Worm (Caenorhabditis elegans) whole organism, L2 larva: ENCODE data around the gene inx-2.

Experiments used
- C34F6.9 ChIP-seq: fragments of 150-350 bp; optimal IDR thresholded peaks from 2 replicates; lab custom pipeline; 2014; ENCODE audit warnings: missing biosample characterization, missing genetic modification characterization
- F13H6.1 ChIP-seq: sonication (generic microtip); optimal IDR thresholded peaks from 2 replicates; lab custom pipeline; 2016; ENCODE audit warnings: missing genetic modification characterization, missing compliant biosample characterization
- R02D3.7 ChIP-seq: fragments of 150-350 bp; optimal IDR thresholded peaks from 2 replicates; lab custom pipeline; 2014; ENCODE audit warnings: missing biosample characterization, missing genetic modification characterization
- Y55F3AM.14 ChIP-seq: fragments of 200-800 bp; sonication (Bioruptor generic); optimal IDR thresholded peaks from 2 replicates; lab custom pipeline; 2018; ENCODE audit warnings: mild to moderate bottlenecking, missing genetic modification characterization, missing compliant biosample characterization
- ZK546.5 ChIP-seq: sonication (generic microtip); optimal IDR thresholded peaks from 2 replicates; lab custom pipeline; 2017; ENCODE audit warnings: missing biosample characterization, missing genetic modification characterization
- alr-1 ChIP-seq: fragments of 150-350 bp; optimal IDR thresholded peaks from 2 replicates; lab custom pipeline; 2014; ENCODE audit warnings: missing biosample characterization, missing genetic modification characterization
- aly-2 ChIP-seq: fragments of 150-350 bp; optimal IDR thresholded peaks from 2 replicates; lab custom pipeline; 2014; ENCODE audit warnings: missing biosample characterization, missing genetic modification characterization
- ama-1 ChIP-seq: fragments of 150-350 bp; optimal IDR thresholded peaks from 2 replicates; lab custom pipeline; 2018; ENCODE audit warnings: inconsistent platforms
- blmp-1 ChIP-seq: sonication (generic microtip); optimal IDR thresholded peaks from 2 replicates; lab custom pipeline; 2017; ENCODE audit warnings: missing genetic modification characterization, mild to moderate bottlenecking, missing compliant biosample characterization, antibody characterized with exemption, moderate library complexity; ENCODE audit not compliant: insufficient read depth
- ceh-16 ChIP-seq: fragments of 150-350 bp; optimal IDR thresholded peaks from 2 replicates; lab custom pipeline; 2014; ENCODE audit warnings: missing biosample characterization, missing genetic modification characterization
- ceh-82 ChIP-seq: fragments of 150-350 bp; optimal IDR thresholded peaks from 2 replicates; lab custom pipeline; 2014; ENCODE audit warnings: missing biosample characterization, missing genetic modification characterization
- crh-2 ChIP-seq: sonication (generic microtip); optimal IDR thresholded peaks from 2 replicates; lab custom pipeline; 2017; ENCODE audit warnings: missing biosample characterization, missing genetic modification characterization
- dmd-4 ChIP-seq: sonication (generic microtip); optimal IDR thresholded peaks from 2 replicates; lab custom pipeline; 2017; ENCODE audit warnings: missing biosample characterization, missing genetic modification characterization
- egl-27 ChIP-seq: sonication (generic microtip); optimal IDR thresholded peaks from 3 replicates; lab custom pipeline; 2017; ENCODE audit warnings: missing biosample characterization, missing genetic modification reagents, missing genetic modification characterization
- elt-1 ChIP-seq: fragments of 150-350 bp; optimal IDR thresholded peaks from 2 replicates; lab custom pipeline; 2014; ENCODE audit warnings: missing biosample characterization, missing genetic modification characterization
- elt-3 ChIP-seq: sonication (generic microtip); optimal IDR thresholded peaks from 2 replicates; lab custom pipeline; 2017; ENCODE audit warnings: missing biosample characterization, missing genetic modification characterization
- fos-1 ChIP-seq: fragments of 150-350 bp; optimal IDR thresholded peaks from 2 replicates; lab custom pipeline; 2014; ENCODE audit warnings: missing biosample characterization, missing genetic modification characterization
- gmeb-1 ChIP-seq: fragments of 150-350 bp; optimal IDR thresholded peaks from 2 replicates; lab custom pipeline; 2014; ENCODE audit warnings: missing biosample characterization, missing genetic modification characterization
- lin-13 ChIP-seq: fragments of 150-350 bp; optimal IDR thresholded peaks from 2 replicates; lab custom pipeline; 2014; ENCODE audit warnings: missing biosample characterization, missing genetic modification reagents, missing genetic modification characterization
- lin-39 ChIP-seq: fragments of 150-350 bp; optimal IDR thresholded peaks from 2 replicates; lab custom pipeline; 2014; ENCODE audit warnings: missing biosample characterization, missing genetic modification reagents, missing genetic modification characterization
- lsy-2 ChIP-seq, 2 experiments: fragments of 150-350 bp in 1 of 2; sonication (generic microtip) in 1 of 2; optimal IDR thresholded peaks; 2 replicates each; lab custom pipeline; 2014 to 2017; ENCODE audit warnings: missing biosample characterization in 2 of 2, missing genetic modification characterization in 2 of 2
- mab-5 ChIP-seq: fragments of 150-350 bp; optimal IDR thresholded peaks from 2 replicates; lab custom pipeline; 2014; ENCODE audit warnings: missing biosample characterization, missing genetic modification characterization
- mbf-1 ChIP-seq: sonication (generic microtip); optimal IDR thresholded peaks from 2 replicates; lab custom pipeline; 2017; ENCODE audit warnings: missing biosample characterization, missing genetic modification characterization
- mdl-1 ChIP-seq, 2 experiments: fragments of 150-350 bp in 1 of 2; sonication (generic microtip) in 1 of 2; optimal IDR thresholded peaks; 2 replicates each; lab custom pipeline; 2017; ENCODE audit warnings: missing biosample characterization in 2 of 2, missing genetic modification characterization in 2 of 2
- nhr-10 ChIP-seq: sonication (generic microtip); optimal IDR thresholded peaks from 2 replicates; lab custom pipeline; 2017; ENCODE audit warnings: missing biosample characterization, missing genetic modification characterization
- nhr-11 ChIP-seq: fragments of 150-350 bp; optimal IDR thresholded peaks from 2 replicates; lab custom pipeline; 2014; ENCODE audit warnings: missing biosample characterization, missing genetic modification characterization
- nhr-12 ChIP-seq: fragments of 150-350 bp; optimal IDR thresholded peaks from 2 replicates; lab custom pipeline; 2014; ENCODE audit warnings: missing biosample characterization, missing genetic modification characterization
- nhr-129 ChIP-seq: fragments of 150-350 bp; optimal IDR thresholded peaks from 2 replicates; lab custom pipeline; 2014; ENCODE audit warnings: missing biosample characterization, missing genetic modification characterization
- nhr-23 ChIP-seq: fragments of 150-350 bp; optimal IDR thresholded peaks from 2 replicates; lab custom pipeline; 2014; ENCODE audit warnings: missing biosample characterization, missing genetic modification reagents, missing genetic modification characterization
- nhr-237 ChIP-seq: fragments of 150-350 bp; optimal IDR thresholded peaks from 2 replicates; lab custom pipeline; 2014; ENCODE audit warnings: missing biosample characterization, missing genetic modification characterization
- nhr-25 ChIP-seq: fragments of 150-350 bp; sonication (generic microtip); optimal IDR thresholded peaks from 3 replicates; lab custom pipeline; 2014; ENCODE audit warnings: missing biosample characterization, missing genetic modification characterization
- nhr-6 ChIP-seq: fragments of 150-350 bp; optimal IDR thresholded peaks from 2 replicates; lab custom pipeline; 2014; ENCODE audit warnings: missing biosample characterization, missing genetic modification characterization
- nhr-77 ChIP-seq: fragments of 150-350 bp; optimal IDR thresholded peaks from 2 replicates; lab custom pipeline; 2014; ENCODE audit warnings: missing biosample characterization, missing genetic modification characterization
- peb-1 ChIP-seq: fragments of 150-350 bp; optimal IDR thresholded peaks from 2 replicates; lab custom pipeline; 2014; ENCODE audit warnings: missing biosample characterization, missing genetic modification characterization
- sem-4 ChIP-seq: fragments of 150-350 bp; optimal IDR thresholded peaks from 2 replicates; lab custom pipeline; 2014; ENCODE audit warnings: missing biosample characterization, missing genetic modification reagents, missing genetic modification characterization
- skn-1 ChIP-seq: sonication (generic microtip); optimal IDR thresholded peaks from 2 replicates; lab custom pipeline; 2017; ENCODE audit warnings: missing biosample characterization, missing genetic modification characterization
- sma-3 ChIP-seq: sonication (generic microtip); optimal IDR thresholded peaks from 2 replicates; lab custom pipeline; 2016; ENCODE audit warnings: missing genetic modification reagents, missing genetic modification characterization, missing compliant biosample characterization
- sma-9 ChIP-seq, 2 experiments: fragments of 150-350 bp in 1 of 2; sonication (generic microtip) in 1 of 2; optimal IDR thresholded peaks; 2 replicates each; lab custom pipeline; 2014 to 2016; ENCODE audit warnings: missing genetic modification characterization in 2 of 2, mild to moderate bottlenecking in 1 of 2, missing biosample characterization in 1 of 2, missing compliant biosample characterization in 1 of 2, missing genetic modification reagents in 1 of 2, moderate library complexity in 1 of 2
- snpc-4 ChIP-seq: fragments of 150-350 bp; optimal IDR thresholded peaks from 2 replicates; lab custom pipeline; 2014; ENCODE audit warnings: missing biosample characterization, missing genetic modification characterization
- zag-1 ChIP-seq: fragments of 150-350 bp; optimal IDR thresholded peaks from 2 replicates; lab custom pipeline; 2014; ENCODE audit warnings: missing biosample characterization, missing genetic modification characterization
- ztf-11 ChIP-seq: sonication (generic microtip); optimal IDR thresholded peaks from 2 replicates; lab custom pipeline; 2017; ENCODE audit warnings: missing biosample characterization, missing genetic modification characterization
- ztf-4 ChIP-seq: fragments of 150-350 bp; optimal IDR thresholded peaks from 2 replicates; lab custom pipeline; 2014; ENCODE audit warnings: missing biosample characterization, missing genetic modification characterization

Gene inx-2

DNA sequence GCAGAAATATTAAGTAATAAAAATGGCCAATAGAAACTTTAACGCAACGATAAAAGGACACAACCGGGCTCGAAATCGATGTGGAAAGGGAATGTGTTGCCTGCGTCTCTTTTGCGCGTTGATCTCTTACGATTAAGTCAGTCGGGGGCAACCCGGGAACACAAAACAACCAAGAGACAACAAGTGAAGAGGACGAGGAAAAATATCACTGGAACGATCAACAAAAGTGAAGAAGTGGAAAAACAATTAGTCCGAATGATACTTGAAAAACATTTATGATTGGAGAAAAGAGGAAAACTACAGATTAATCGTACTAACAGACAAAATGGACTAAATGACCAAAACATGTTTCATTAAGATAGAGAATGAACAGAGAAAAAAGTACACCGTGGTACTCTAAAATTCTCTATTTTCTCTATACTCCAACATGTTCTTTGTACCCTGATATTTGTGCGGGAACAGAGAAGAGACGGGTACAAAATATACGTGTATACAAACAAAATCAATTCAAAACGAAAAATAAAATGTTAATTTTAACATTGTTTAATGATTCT is 13.8 kb upstream of the inx-2 start, which contains the start of gene F08G12.5:
Gene F08G12.5, minus strand, starts transcription at position 1 of the 554 bp plus-strand sequence.
- no peak for TF ChIP-seq skn-1 (tag; lab: Kevin White, UChicago)
- peak; percentile 10 for TF ChIP-seq C34F6.9 (tag; lab: Kevin White, UChicago)
- peak; percentile 4 for TF ChIP-seq sma-9 (GFP tag; optimal IDR thresholded peaks at IDR 0.05; lab: Kevin White, UChicago)
- TF ChIP-seq sma-9 (tag; optimal IDR thresholded peaks at IDR 0.05; lab: Kevin White, UChicago): no peak

DNA sequence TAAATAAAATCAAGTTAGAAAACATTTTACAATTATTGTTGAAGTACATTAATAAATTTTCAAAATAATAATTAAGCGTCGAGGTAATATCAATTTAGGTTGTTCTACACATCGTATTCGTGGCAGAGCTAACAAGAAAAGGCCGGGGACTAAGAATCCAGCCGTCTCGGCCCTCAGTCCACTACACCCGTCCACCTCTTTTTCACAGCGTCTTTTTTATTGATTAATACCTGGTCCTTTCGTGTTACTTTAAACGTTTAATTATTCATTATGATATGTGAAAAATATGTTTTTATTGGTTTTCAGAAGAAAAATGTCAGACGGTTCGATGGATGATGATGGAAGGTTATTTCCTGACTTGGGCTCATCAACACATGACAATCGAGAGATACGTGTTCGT is 10.5 kb upstream of the inx-2 start, which contains the start of gene vhl-1:
Gene vhl-1, plus strand, starts transcription at position 301 of the 400 bp plus-strand sequence.
- TF ChIP-seq mab-5 (tag; lab: Kevin White, UChicago): no peak
- TF ChIP-seq nhr-6 (tag; lab: Kevin White, UChicago): no peak
- TF ChIP-seq nhr-25: no peak
- TF ChIP-seq blmp-1: no peak
- no peak for TF ChIP-seq alr-1 (tag; lab: Kevin White, UChicago)
- TF ChIP-seq lin-39: no peak
- no peak for TF ChIP-seq nhr-237
- TF ChIP-seq mdl-1 (tag; optimal IDR thresholded peaks at IDR 0.05; lab: Kevin White, UChicago): no peak
- TF ChIP-seq crh-2: no peak
- no peak for TF ChIP-seq sma-3 (GFP tag; lab: Kevin White, UChicago)
- no peak for TF ChIP-seq ama-1 (lab: Kevin White, UChicago)
- TF ChIP-seq lin-13 (GFP tag; lab: Kevin White, UChicago): no peak
- TF ChIP-seq nhr-11 (tag; lab: Kevin White, UChicago): no peak
- no peak for TF ChIP-seq ceh-16
- TF ChIP-seq peb-1 (tag; lab: Kevin White, UChicago): no peak
- no peak for TF ChIP-seq ztf-4

DNA sequence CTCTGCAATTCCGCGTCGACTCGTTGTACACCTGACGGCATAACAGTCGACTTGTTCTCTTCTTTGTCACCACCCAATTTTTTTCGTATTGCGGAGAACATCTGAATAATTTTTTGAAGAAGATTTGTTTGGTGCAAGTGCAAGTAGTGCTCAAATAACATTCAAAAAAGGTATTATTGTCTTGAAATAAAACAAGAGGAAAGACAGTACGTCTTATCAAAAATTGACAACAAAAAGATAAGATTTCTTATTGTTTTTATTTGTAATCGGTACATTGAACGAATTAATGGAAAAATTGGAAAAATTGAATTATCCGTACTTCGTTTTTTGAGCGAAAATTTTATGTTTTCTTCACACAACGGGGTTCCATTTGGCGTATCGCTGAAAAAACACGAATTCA is 9.2 kb upstream of the inx-2 start, which contains the start of gene F08G12.1:
Gene F08G12.1, minus strand, starts transcription at position 101 of the 400 bp plus-strand sequence.
- TF ChIP-seq ZK546.5 (tag; lab: Kevin White, UChicago) (no peak), nhr-237 (no peak), aly-2 (no peak), lsy-2 (tag; optimal IDR thresholded peaks at IDR 0.05; lab: Kevin White, UChicago) (no peak), ztf-4 (no peak), peb-1 (tag; lab: Kevin White, UChicago) (no peak), elt-1 (no peak), dmd-4 (tag; lab: Kevin White, UChicago) (no peak), sma-9 (GFP tag; optimal IDR thresholded peaks at IDR 0.05; lab: Kevin White, UChicago) (no peak), sma-9 (tag; optimal IDR thresholded peaks at IDR 0.05; lab: Kevin White, UChicago) (no peak), zag-1 (no peak), ceh-82 (tag; lab: Kevin White, UChicago) (no peak), sem-4 (no peak), Y55F3AM.14 (GFP tag; lab: Kevin White, UChicago) (no peak), R02D3.7 (tag; lab: Kevin White, UChicago) (no peak), nhr-77 (tag; lab: Kevin White, UChicago) (no peak), egl-27 (no peak), sma-3 (GFP tag; lab: Kevin White, UChicago) (no peak)
- TF ChIP-seq, all 48 proteins: peak for 0

DNA sequence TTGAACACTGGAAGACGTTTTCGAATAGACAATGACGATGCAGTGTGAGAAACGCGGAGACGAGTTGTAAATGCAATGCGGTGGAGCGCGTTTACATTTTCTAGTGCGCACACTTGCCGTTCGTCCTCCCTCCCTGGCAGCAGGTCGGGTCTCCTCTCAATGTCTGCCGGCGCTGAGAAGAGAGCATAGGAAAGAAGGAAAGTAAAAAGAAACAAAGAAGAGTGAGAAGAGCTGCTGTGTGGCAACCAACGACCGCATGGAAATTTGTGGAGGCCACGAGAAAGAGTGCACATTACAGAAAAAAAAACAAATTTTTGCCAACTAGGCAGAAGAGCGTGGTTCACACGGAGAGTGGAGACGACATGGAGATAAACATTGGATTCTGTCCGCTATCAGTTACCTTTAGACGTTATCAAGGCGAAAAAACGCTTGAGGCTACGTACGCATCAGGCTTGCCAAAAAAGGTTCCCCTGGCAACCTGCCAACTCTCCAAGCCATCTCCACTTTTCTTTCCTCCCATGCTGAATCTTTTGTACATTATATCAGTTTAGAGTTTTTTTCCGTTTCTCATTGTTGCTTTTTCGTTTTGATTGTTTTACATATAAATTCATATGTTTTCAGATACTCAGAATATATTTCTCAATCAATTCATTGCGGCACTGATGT is 3.2 kb upstream of the inx-2 start, which contains the start of the genes snrp-40.1 and F08G12.3:
Gene snrp-40.1, minus strand, starts transcription at position 143 of the 666 bp plus-strand sequence.
Gene F08G12.3, plus strand, starts transcription at position 616 of the 666 bp plus-strand sequence.
- peak; percentile 20 to 53 for TF ChIP-seq mdl-1 (tag; optimal IDR thresholded peaks at IDR 0.05; lab: Kevin White, UChicago)
- no peak for TF ChIP-seq aly-2
- no peak for TF ChIP-seq lin-39
- no peak for TF ChIP-seq nhr-77 (tag; lab: Kevin White, UChicago)
- TF ChIP-seq nhr-129 (tag; lab: Kevin White, UChicago): peak; percentile 90
- peak; percentile 31 for TF ChIP-seq Y55F3AM.14 (GFP tag; lab: Kevin White, UChicago)
- TF ChIP-seq nhr-23 (tag; lab: Kevin White, UChicago): no peak
- peak; percentile 72 for TF ChIP-seq snpc-4 (tag; lab: Kevin White, UChicago)
- no peak for TF ChIP-seq blmp-1
- TF ChIP-seq mbf-1 (tag; lab: Kevin White, UChicago): no peak
- TF ChIP-seq alr-1 (tag; lab: Kevin White, UChicago): no peak
- no peak for TF ChIP-seq elt-1
- TF ChIP-seq nhr-11 (tag; lab: Kevin White, UChicago): no peak
- peak; percentile 46 for TF ChIP-seq gmeb-1
- peak; percentile 87 for TF ChIP-seq peb-1 (tag; lab: Kevin White, UChicago)
- TF ChIP-seq lsy-2 (tag; optimal IDR thresholded peaks at IDR 0.05; lab: Kevin White, UChicago): peak; percentile 36 to 78
- peak; percentile 86 for TF ChIP-seq fos-1 (tag; lab: Kevin White, UChicago)
- peak; percentile 78 for TF ChIP-seq nhr-25
- TF ChIP-seq elt-3 (tag; lab: Kevin White, UChicago): no peak
- peak; percentile 59 for TF ChIP-seq mab-5 (tag; lab: Kevin White, UChicago)
- TF ChIP-seq ama-1 (lab: Kevin White, UChicago): no peak
- no peak for TF ChIP-seq nhr-12 (tag; lab: Kevin White, UChicago)
- peak; percentile 62 for TF ChIP-seq sem-4
- TF ChIP-seq ceh-82 (tag; lab: Kevin White, UChicago): no peak
- no peak for TF ChIP-seq ztf-11 (tag; lab: Kevin White, UChicago)
- peak; percentile 85 for TF ChIP-seq lin-13 (GFP tag; lab: Kevin White, UChicago)
- TF ChIP-seq F13H6.1 (tag; lab: Kevin White, UChicago): peak; percentile 89
- no peak for TF ChIP-seq nhr-10 (tag; lab: Kevin White, UChicago)
- TF ChIP-seq C34F6.9 (tag; lab: Kevin White, UChicago): peak; percentile 94
- no peak for TF ChIP-seq ceh-16
- peak; percentile 59 for TF ChIP-seq sma-3 (GFP tag; lab: Kevin White, UChicago)
- no peak for TF ChIP-seq dmd-4 (tag; lab: Kevin White, UChicago)
- TF ChIP-seq sma-9 (GFP tag; optimal IDR thresholded peaks at IDR 0.05; lab: Kevin White, UChicago): peak; percentile 82
- no peak for TF ChIP-seq sma-9 (tag; optimal IDR thresholded peaks at IDR 0.05; lab: Kevin White, UChicago)
- TF ChIP-seq nhr-237: no peak
